Fruit fly (Drosophila melanogaster) whole organism: Measurements from ENCODE around the gene CG42266.
A peak's percentile ranks its signal among the peaks of the same experiment; 100 is the strongest.

Source experiments
- CG8478 ChIP-seq: fragments of >200 bp; optimal IDR thresholded peaks from 2 replicates; lab custom pipeline; 2018; ENCODE audit warnings: inconsistent platforms
- Dll ChIP-seq: fragments of >200 bp; optimal IDR thresholded peaks from 2 replicates; lab custom pipeline; 2017
- EcR ChIP-seq, 2 experiments: fragments of >200 bp; optimal IDR thresholded peaks; 2 replicates each; lab custom pipeline; 2017; ENCODE audit warnings: missing biosample characterization in 2 of 2, missing genetic modification characterization in 2 of 2, missing genetic modification reagents in 2 of 2
- pan ChIP-seq: fragments of >200 bp; optimal IDR thresholded peaks from 2 replicates; lab custom pipeline; 2017
- psq ChIP-seq: fragments of >200 bp; optimal IDR thresholded peaks from 2 replicates; lab custom pipeline; 2017
- usp ChIP-seq: fragments of >200 bp; optimal IDR thresholded peaks from 2 replicates; lab custom pipeline; 2017; ENCODE audit warnings: missing biosample characterization, missing genetic modification characterization, mixed read lengths

dm6 chr2L:16350742-16351568, 10.8 kb upstream of the CG42266 start:
- TF ChIP-seq usp (GFP tag; lab: Kevin White, UChicago): no peak
- peak; percentile 75 for TF ChIP-seq psq (lab: Kevin White, UChicago)
- no peak for TF ChIP-seq EcR (GFP tag; optimal IDR thresholded peaks at IDR 0.05; lab: Kevin White, UChicago)
- TF ChIP-seq Dll (lab: Kevin White, UChicago): no peak
- TF ChIP-seq pan (lab: Kevin White, UChicago): no peak
- TF ChIP-seq CG8478: no peak
